Worm (Caenorhabditis elegans) whole organism, midembryonic: ENCODE data around the gene taf-11.1.
"Not testable (repeated sequence)": the region's sequence is repeated elsewhere in the genome, so short reads cannot be mapped to it uniquely, and the experiment has no call there.

Experiments
- T22C8.4 ChIP-seq: fragments of 200-800 bp; sonication (Bioruptor generic); IDR thresholded peaks from 2 replicates; pipeline ENCODE4 v1.3.6; 2022; ENCODE audit warnings: missing genetic modification characterization, missing compliant biosample characterization
- cog-1 ChIP-seq: sonication (generic microtip); optimal IDR thresholded peaks from 2 replicates; lab custom pipeline; 2016; ENCODE audit warnings: missing genetic modification characterization, missing compliant biosample characterization
- flt-1 ChIP-seq: fragments of 200-800 bp; sonication (Bioruptor generic); IDR thresholded peaks from 2 replicates; pipeline ENCODE4 v1.3.6; 2022; ENCODE audit warnings: missing genetic modification characterization, missing compliant biosample characterization
- klf-2 ChIP-seq: fragments of 200-800 bp; sonication (Bioruptor generic); conservative IDR thresholded peaks from 2 replicates; pipeline ENCODE4 v1.3.6; 2022; ENCODE audit warnings: missing genetic modification reagents, missing genetic modification characterization, missing compliant biosample characterization
- med-1 ChIP-seq: sonication (generic microtip); optimal IDR thresholded peaks from 2 replicates; lab custom pipeline; 2017; ENCODE audit warnings: missing genetic modification characterization, mild to moderate bottlenecking, missing compliant biosample characterization, antibody characterized with exemption, missing genetic modification reagents; ENCODE audit not compliant: insufficient read depth
- ref-1 ChIP-seq: fragments of 200-800 bp; sonication (Bioruptor generic); conservative IDR thresholded peaks from 2 replicates; pipeline ENCODE4 v1.3.6; 2022; ENCODE audit warnings: missing genetic modification reagents, missing genetic modification characterization, missing compliant biosample characterization
- tab-1 ChIP-seq: fragments of 200-800 bp; sonication (Bioruptor generic); IDR thresholded peaks from 2 replicates; pipeline ENCODE4 v1.3.6; 2022; ENCODE audit warnings: missing genetic modification characterization, missing compliant biosample characterization
- ztf-23 ChIP-seq: fragments of 200-800 bp; sonication (Bioruptor generic); IDR thresholded peaks from 2 replicates; pipeline ENCODE4 v1.3.6; 2022; ENCODE audit warnings: missing genetic modification reagents, missing genetic modification characterization, missing compliant biosample characterization
- ztf-29 ChIP-seq: fragments of 200-800 bp; sonication (Bioruptor generic); IDR thresholded peaks from 2 replicates; pipeline ENCODE4 v1.3.6; 2022; ENCODE audit warnings: missing genetic modification reagents, missing genetic modification characterization, missing compliant biosample characterization

taf-11.1 gene

DNA sequence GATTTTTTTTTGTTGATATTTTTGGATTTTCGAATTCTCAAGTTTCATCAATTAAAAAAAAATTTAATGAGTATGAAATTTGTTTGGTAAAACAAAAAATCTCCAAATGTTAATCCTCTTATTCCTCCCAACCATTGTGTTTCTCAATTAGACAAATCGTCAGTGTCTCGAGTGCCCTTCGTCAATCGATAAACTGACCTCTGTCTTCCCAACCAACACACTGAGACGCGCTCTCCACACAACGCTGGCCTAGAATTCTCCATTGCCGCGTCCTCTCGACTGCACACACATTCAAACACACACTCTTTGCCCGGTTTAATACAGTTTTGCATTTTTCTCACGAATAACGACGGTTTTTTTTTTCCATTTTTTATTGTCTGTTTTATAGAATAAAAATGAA is at the start of gene taf-11.1:
TSS of gene taf-11.1 (plus strand) at position 389 of the 400 bp plus-strand sequence.
- TF ChIP-seq T22C8.4 (GFP tag; lab: Robert Waterston, UW): peak; percentile 69; the same call in 1 of the 2 replicates
- no peak for TF ChIP-seq tab-1 (GFP tag; lab: Robert Waterston, UW)

DNA sequence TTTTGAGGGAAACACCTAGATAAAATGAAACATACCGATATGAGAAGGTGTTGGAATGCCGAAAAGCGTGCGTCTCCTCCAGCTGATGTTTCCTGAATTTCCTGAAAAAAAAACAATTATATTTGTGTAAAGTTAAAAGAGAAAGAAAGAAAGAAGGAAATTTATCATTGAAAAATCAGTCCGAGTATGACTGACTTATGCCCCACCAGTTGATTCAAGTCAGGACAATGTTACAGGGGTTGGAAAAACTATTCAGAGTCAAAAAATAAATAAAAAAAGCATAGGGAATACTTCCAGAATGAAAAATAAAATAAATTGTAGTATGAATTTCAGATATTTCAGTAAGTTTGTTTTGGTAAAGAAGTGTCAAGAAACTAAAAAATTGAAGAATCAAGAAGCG is 47.6 kb upstream of the taf-11.1 start, which contains the start of gene F20B6.9:
TSS of gene F20B6.9 (minus strand) at position 101 of the 400 bp plus-strand sequence.
- TF ChIP-seq ztf-23 (GFP tag; lab: Robert Waterston, UW); med-1 (GFP tag; lab: Kevin White, UChicago); tab-1 (GFP tag; lab: Robert Waterston, UW): not testable (repeated sequence)

DNA sequence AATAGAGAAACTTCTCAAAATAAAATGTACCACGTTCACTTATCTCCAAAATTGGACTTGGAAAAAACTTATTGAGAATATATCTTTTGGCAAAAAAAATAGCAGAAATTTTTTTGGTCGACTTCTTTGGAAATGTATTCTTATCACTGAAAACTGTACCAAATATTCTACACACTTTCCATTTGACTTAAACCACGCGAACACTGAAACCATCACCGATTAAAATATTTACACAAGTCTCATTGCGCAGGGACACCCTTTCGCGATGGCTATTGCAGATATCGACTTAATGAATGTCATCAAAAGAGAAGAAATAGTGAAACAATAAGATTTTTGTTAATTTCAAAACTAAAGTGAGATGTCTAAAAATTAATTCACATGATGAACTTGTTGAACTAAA is 46.5 kb upstream of the taf-11.1 start:
- TF ChIP-seq ref-1 (GFP tag; lab: Robert Waterston, UW) (no peak), klf-2 (GFP tag; lab: Robert Waterston, UW) (no peak)

DNA sequence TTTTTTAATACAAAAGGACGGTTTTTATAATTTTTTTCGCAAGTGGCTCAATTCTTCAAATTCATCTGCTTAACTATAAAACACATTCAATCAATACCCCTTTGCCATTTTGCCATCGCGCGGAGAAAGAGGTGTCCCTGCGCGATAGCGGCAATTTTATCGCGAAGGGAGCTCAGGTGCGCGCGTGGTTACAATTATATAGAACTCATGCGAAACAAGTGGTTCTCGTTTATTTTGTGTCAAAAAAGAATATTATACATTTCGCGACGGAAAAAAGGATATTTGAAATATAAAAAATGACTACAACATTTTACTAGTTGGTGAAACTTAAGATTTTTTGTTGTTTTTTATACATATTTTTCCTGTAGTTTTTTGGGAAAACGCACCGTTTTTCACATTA is 45.8 kb upstream of the taf-11.1 start:
- peak; percentile 100 for TF ChIP-seq T22C8.4 (GFP tag; lab: Robert Waterston, UW)
- peak; percentile 76 for TF ChIP-seq med-1 (GFP tag; lab: Kevin White, UChicago)
- peak; percentile 92 for TF ChIP-seq ztf-23 (GFP tag; lab: Robert Waterston, UW)
- TF ChIP-seq ref-1 (GFP tag; lab: Robert Waterston, UW): no peak
- peak; percentile 76 for TF ChIP-seq klf-2 (GFP tag; lab: Robert Waterston, UW)
- TF ChIP-seq ztf-29 (GFP tag; lab: Robert Waterston, UW): peak; percentile 53; the same call in 1 of the 2 replicates
- peak; percentile 99 for TF ChIP-seq cog-1 (tag; lab: Kevin White, UChicago)
- TF ChIP-seq flt-1: peak; percentile 91
- peak; percentile 73; the same call in 1 of the 2 replicates for TF ChIP-seq tab-1 (GFP tag; lab: Robert Waterston, UW)

DNA sequence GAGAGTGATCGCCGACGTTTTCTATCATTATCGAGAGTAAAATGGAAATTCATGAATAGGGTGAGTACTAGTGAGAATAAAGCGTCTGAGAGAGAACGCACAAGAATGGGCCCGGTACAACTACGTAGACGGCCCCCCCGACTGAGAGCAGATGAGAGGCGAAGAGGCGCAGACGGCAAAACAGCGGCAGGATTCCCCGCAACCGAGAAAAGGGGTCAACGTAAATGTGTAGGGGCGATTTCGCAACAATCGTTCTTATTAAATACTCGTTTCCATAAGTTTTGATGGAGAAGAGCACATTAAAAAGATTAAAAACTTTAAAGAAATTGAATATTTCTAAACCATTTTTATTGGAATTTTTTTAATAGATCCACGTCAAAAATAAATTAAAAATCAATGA is 40.3 kb upstream of the taf-11.1 start:
- TF ChIP-seq klf-2 (GFP tag; lab: Robert Waterston, UW) (no peak), ztf-29 (GFP tag; lab: Robert Waterston, UW) (no peak), T22C8.4 (GFP tag; lab: Robert Waterston, UW) (no peak), tab-1 (GFP tag; lab: Robert Waterston, UW) (no peak), ztf-23 (GFP tag; lab: Robert Waterston, UW) (no peak), cog-1 (tag; lab: Kevin White, UChicago) (peak; percentile 21), flt-1 (no peak)

DNA sequence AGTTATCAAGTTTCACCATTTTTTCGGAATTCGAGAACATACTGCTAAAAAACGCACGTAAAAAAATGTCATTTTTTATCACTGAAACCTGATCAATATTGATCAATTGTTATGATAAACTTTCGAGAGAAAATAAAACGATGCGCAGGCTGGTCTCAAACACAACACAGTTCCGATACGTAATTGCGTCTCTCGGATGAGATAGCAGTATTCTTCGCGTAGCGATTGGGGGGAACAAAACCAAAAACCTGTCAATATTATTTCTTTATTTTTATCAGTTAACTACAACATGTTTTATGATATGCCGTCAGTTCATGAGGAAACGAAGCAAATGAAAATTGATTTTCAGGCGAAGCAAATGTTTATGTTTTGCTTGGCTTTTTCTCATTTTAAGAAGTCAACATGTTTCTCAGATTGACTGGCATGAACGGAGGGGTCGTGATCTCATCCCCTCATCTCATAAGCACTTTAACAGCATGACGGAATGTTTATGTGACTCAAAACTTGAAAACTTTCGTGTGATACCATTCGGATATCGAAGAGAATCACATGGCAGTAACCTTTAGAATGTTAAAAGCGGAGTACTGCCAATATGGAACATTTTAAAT is 39.4 kb upstream of the taf-11.1 start:
- TF ChIP-seq cog-1 (tag; lab: Kevin White, UChicago): no peak
- TF ChIP-seq tab-1 (GFP tag; lab: Robert Waterston, UW): no peak

DNA sequence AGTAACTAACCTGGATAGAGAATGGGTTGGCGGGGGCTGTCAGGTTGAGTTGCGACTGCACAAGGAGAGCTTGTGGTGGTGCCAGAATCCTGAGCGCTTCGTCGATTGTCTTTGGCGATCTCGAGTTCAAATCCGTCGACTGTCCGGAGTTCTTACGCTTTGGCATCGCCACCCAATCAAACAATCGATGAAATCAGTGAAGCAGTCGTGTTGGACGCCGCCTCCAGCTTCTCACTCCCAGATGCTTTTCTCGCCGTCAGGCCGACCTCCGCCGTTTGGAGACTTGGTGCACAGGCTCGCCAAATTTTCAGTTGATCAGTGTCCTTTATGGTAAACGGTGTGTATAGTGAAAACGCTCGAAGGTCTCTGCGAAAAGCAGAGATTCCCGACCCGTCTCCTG is 38.1 kb upstream of the taf-11.1 start, which contains the start of the genes F20B6.10 and hpk-1:
TSS of gene F20B6.10 (minus strand) at position 303 of the 400 bp plus-strand sequence.
TSS of gene hpk-1 (minus strand) at position 397 of the 400 bp plus-strand sequence.
- TF ChIP-seq T22C8.4 (GFP tag; lab: Robert Waterston, UW) (no peak), tab-1 (GFP tag; lab: Robert Waterston, UW) (no peak), klf-2 (GFP tag; lab: Robert Waterston, UW) (no peak), ref-1 (GFP tag; lab: Robert Waterston, UW) (no peak), flt-1 (no peak), ztf-23 (GFP tag; lab: Robert Waterston, UW) (no peak), med-1 (GFP tag; lab: Kevin White, UChicago) (no peak), ztf-29 (GFP tag; lab: Robert Waterston, UW) (no peak), cog-1 (tag; lab: Kevin White, UChicago) (no peak)

DNA sequence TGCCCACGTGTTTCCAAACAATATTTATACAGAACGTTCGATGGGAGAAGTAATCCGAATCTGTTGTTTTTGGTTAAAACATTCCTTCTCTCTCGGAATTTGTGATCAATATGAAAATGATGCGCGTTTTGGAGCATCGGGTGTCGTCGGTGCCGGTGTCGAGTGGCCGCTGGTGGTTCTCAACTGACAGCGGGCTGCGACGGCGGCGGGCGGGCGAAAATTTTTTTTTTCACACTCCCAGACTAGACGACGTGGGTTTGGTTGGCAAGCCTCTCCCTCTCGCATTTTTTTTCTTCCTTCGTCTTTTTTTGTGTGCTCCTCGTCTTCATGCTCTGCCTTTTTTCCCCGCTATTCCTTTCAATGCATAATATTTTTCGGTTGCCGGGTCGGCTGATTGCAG is 36.8 kb upstream of the taf-11.1 start, which contains the start of gene W01H2.2:
TSS of gene W01H2.2 (minus strand) at position 285 of the 400 bp plus-strand sequence.
- no peak for TF ChIP-seq tab-1 (GFP tag; lab: Robert Waterston, UW)
- no peak for TF ChIP-seq ztf-29 (GFP tag; lab: Robert Waterston, UW)
- no peak for TF ChIP-seq cog-1 (tag; lab: Kevin White, UChicago)
- TF ChIP-seq flt-1: no peak

DNA sequence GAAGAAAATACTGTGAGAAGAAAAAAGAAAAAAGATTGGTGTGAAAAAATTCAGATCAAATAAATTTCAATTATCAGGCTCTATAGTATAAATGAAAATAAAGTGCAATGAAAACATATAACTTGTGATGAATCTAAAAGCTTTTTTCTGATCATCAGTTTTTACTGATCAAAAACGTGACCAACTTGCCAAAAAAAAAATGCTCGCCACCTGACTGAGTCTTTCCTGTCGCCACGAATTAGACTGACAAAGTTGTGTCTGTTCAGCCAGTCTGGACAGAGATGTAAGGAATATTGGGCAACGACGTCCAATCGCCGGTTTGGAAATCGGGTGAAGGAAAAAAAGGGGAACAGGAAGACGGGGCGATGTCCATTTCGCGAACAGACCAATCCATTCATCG is 35.5 kb upstream of the taf-11.1 start:
- no peak for TF ChIP-seq flt-1
- no peak for TF ChIP-seq cog-1 (tag; lab: Kevin White, UChicago)
- TF ChIP-seq ref-1 (GFP tag; lab: Robert Waterston, UW): no peak
- no peak for TF ChIP-seq tab-1 (GFP tag; lab: Robert Waterston, UW)
- TF ChIP-seq ztf-29 (GFP tag; lab: Robert Waterston, UW): no peak
- no peak for TF ChIP-seq T22C8.4 (GFP tag; lab: Robert Waterston, UW)
- TF ChIP-seq med-1 (GFP tag; lab: Kevin White, UChicago): no peak
- no peak for TF ChIP-seq ztf-23 (GFP tag; lab: Robert Waterston, UW)
- TF ChIP-seq klf-2 (GFP tag; lab: Robert Waterston, UW): no peak

DNA sequence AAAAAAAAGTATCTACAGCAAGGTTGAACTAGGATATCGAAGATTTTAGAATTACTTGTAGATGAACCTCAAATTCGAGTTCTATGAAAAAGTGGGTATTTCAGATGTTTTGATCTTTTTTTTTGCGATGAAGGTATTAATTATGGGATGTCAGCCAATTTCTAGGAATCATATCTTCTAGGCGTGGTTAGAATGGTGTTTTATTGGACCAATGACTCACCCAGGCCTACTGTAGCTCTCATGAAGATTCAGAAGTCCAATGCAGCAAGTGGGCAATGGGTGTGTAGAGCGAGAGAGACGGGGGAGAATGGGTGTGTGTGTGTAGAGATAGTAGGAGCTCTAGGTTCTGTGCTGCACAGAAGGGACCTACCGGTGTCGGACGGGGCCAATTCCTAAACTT is 32.8 kb upstream of the taf-11.1 start:
- no peak for TF ChIP-seq klf-2 (GFP tag; lab: Robert Waterston, UW)
- no peak for TF ChIP-seq ref-1 (GFP tag; lab: Robert Waterston, UW)
- no peak for TF ChIP-seq cog-1 (tag; lab: Kevin White, UChicago)
- 0 out of 2 replicates have a peak, but pooled peaks have one; percentile 17 for TF ChIP-seq flt-1
- TF ChIP-seq tab-1 (GFP tag; lab: Robert Waterston, UW): no peak
- 0 out of 2 replicates have a peak, but pooled peaks have one; percentile 26 for TF ChIP-seq ztf-23 (GFP tag; lab: Robert Waterston, UW)
- no peak for TF ChIP-seq T22C8.4 (GFP tag; lab: Robert Waterston, UW)
- TF ChIP-seq med-1 (GFP tag; lab: Kevin White, UChicago): no peak
- no peak for TF ChIP-seq ztf-29 (GFP tag; lab: Robert Waterston, UW)
